Worm (Caenorhabditis elegans) whole organism, midembryonic: ENCODE data around the gene F56B3.6.

Experiments
- T22C8.4 ChIP-seq: fragments of 200-800 bp; sonication (Bioruptor generic); IDR thresholded peaks from 2 replicates; pipeline ENCODE4 v1.3.6; 2022; ENCODE audit warnings: missing genetic modification characterization, missing compliant biosample characterization
- cog-1 ChIP-seq: sonication (generic microtip); optimal IDR thresholded peaks from 2 replicates; lab custom pipeline; 2016; ENCODE audit warnings: missing genetic modification characterization, missing compliant biosample characterization
- flt-1 ChIP-seq: fragments of 200-800 bp; sonication (Bioruptor generic); IDR thresholded peaks from 2 replicates; pipeline ENCODE4 v1.3.6; 2022; ENCODE audit warnings: missing genetic modification characterization, missing compliant biosample characterization
- klf-2 ChIP-seq: fragments of 200-800 bp; sonication (Bioruptor generic); conservative IDR thresholded peaks from 2 replicates; pipeline ENCODE4 v1.3.6; 2022; ENCODE audit warnings: missing genetic modification reagents, missing genetic modification characterization, missing compliant biosample characterization
- med-1 ChIP-seq: sonication (generic microtip); optimal IDR thresholded peaks from 2 replicates; lab custom pipeline; 2017; ENCODE audit warnings: missing genetic modification characterization, mild to moderate bottlenecking, missing compliant biosample characterization, antibody characterized with exemption, missing genetic modification reagents; ENCODE audit not compliant: insufficient read depth
- ref-1 ChIP-seq: fragments of 200-800 bp; sonication (Bioruptor generic); conservative IDR thresholded peaks from 2 replicates; pipeline ENCODE4 v1.3.6; 2022; ENCODE audit warnings: missing genetic modification reagents, missing genetic modification characterization, missing compliant biosample characterization
- tab-1 ChIP-seq: fragments of 200-800 bp; sonication (Bioruptor generic); IDR thresholded peaks from 2 replicates; pipeline ENCODE4 v1.3.6; 2022; ENCODE audit warnings: missing genetic modification characterization, missing compliant biosample characterization
- ztf-23 ChIP-seq: fragments of 200-800 bp; sonication (Bioruptor generic); IDR thresholded peaks from 2 replicates; pipeline ENCODE4 v1.3.6; 2022; ENCODE audit warnings: missing genetic modification reagents, missing genetic modification characterization, missing compliant biosample characterization
- ztf-29 ChIP-seq: fragments of 200-800 bp; sonication (Bioruptor generic); IDR thresholded peaks from 2 replicates; pipeline ENCODE4 v1.3.6; 2022; ENCODE audit warnings: missing genetic modification reagents, missing genetic modification characterization, missing compliant biosample characterization

- TF ChIP-seq ref-1 (GFP tag; lab: Robert Waterston, UW) (no peak), flt-1 (GFP tag; lab: Robert Waterston, UW) (no peak), T22C8.4 (GFP tag; lab: Robert Waterston, UW) (no peak), tab-1 (GFP tag; lab: Robert Waterston, UW) (no peak), med-1 (GFP tag; lab: Kevin White, UChicago) (no peak), klf-2 (GFP tag; lab: Robert Waterston, UW) (no peak), ztf-23 (GFP tag; lab: Robert Waterston, UW) (no peak), cog-1 (tag; lab: Kevin White, UChicago) (no peak), ztf-29 (GFP tag; lab: Robert Waterston, UW) (no peak)
Measured at ce11 chrIV:801162-801561, 13.3 kb downstream of the F56B3.6 start.
